Fruit fly (Drosophila melanogaster) whole organism, embryonic: Measurements from ENCODE around the gene fry.
A peak's percentile ranks its signal among the peaks of the same experiment; 100 is the strongest.

ENCODE experiments used
- Asciz ChIP-seq: fragments of 200-800 bp; sonication (Bioruptor generic); optimal IDR thresholded peaks from 2 replicates; lab custom pipeline; 2017; ENCODE audit warnings: missing biosample characterization, mild to moderate bottlenecking, missing genetic modification characterization, missing genetic modification reagents
- B-H2 ChIP-seq: fragments of 200-800 bp; sonication (Bioruptor generic); optimal IDR thresholded peaks from 2 replicates; lab custom pipeline; 2018; ENCODE audit warnings: missing biosample characterization, mild to moderate bottlenecking, missing genetic modification characterization
- CG11504 ChIP-seq: fragments of 200-800 bp; sonication (Bioruptor generic); optimal IDR thresholded peaks from 3 replicates; lab custom pipeline; 2019; ENCODE audit warnings: missing biosample characterization, mild to moderate bottlenecking, missing genetic modification characterization, moderate library complexity
- CG12942 ChIP-seq: fragments of 200-800 bp; sonication (Bioruptor generic); optimal IDR thresholded peaks from 3 replicates; lab custom pipeline; 2016; ENCODE audit warnings: missing biosample characterization, missing genetic modification characterization
- CG1647 ChIP-seq: fragments of 200-800 bp; sonication (Bioruptor generic); optimal IDR thresholded peaks from 3 replicates; lab custom pipeline; 2016; ENCODE audit warnings: missing biosample characterization, missing genetic modification characterization
- CG16863 ChIP-seq: fragments of 200-800 bp; sonication (Bioruptor generic); optimal IDR thresholded peaks from 3 replicates; lab custom pipeline; 2016; ENCODE audit warnings: missing biosample characterization, missing genetic modification characterization
- CG17186 ChIP-seq: fragments of 200-800 bp; sonication (Bioruptor generic); optimal IDR thresholded peaks from 3 replicates; lab custom pipeline; 2017; ENCODE audit warnings: missing biosample characterization, missing genetic modification reagents, missing genetic modification characterization
- CG17328 ChIP-seq: fragments of 200-800 bp; sonication (Bioruptor generic); IDR thresholded peaks from 2 replicates; pipeline ENCODE4 v1.3.6; 2022; ENCODE audit warnings: missing biosample characterization, missing genetic modification characterization
- CG17359 ChIP-seq: fragments of 200-800 bp; sonication (Bioruptor generic); optimal IDR thresholded peaks from 3 replicates; lab custom pipeline; 2018; ENCODE audit warnings: missing biosample characterization, mild to moderate bottlenecking, missing genetic modification characterization, moderate library complexity
- CG18011 ChIP-seq: fragments of 200-800 bp; sonication (Bioruptor generic); optimal IDR thresholded peaks from 2 replicates; lab custom pipeline; 2017; ENCODE audit warnings: missing biosample characterization, missing genetic modification characterization, mild to moderate bottlenecking, moderate library complexity, missing genotype
- CG18599 ChIP-seq: fragments of 200-800 bp; sonication (Bioruptor generic); optimal IDR thresholded peaks from 3 replicates; lab custom pipeline; 2017; ENCODE audit warnings: missing biosample characterization, missing genetic modification characterization, mild to moderate bottlenecking, moderate library complexity, missing genetic modification reagents
- CG2129 ChIP-seq: fragments of 200-800 bp; sonication (Bioruptor generic); IDR thresholded peaks from 2 replicates; pipeline ENCODE4 v1.3.6; 2022; ENCODE audit warnings: missing biosample characterization, missing genetic modification characterization; ENCODE audit not compliant: partially characterized antibody
- CG4730 ChIP-seq: fragments of 200-800 bp; sonication (Bioruptor generic); IDR thresholded peaks from 2 replicates; pipeline ENCODE4 v1.3.6; 2022; ENCODE audit warnings: missing biosample characterization, missing genetic modification characterization
- CG5180 ChIP-seq: fragments of 200-800 bp; sonication (Bioruptor generic); optimal IDR thresholded peaks from 3 replicates; lab custom pipeline; 2017; ENCODE audit warnings: missing biosample characterization, missing genetic modification characterization, mild to moderate bottlenecking, moderate library complexity, missing genetic modification reagents
- CG6765 ChIP-seq: fragments of 200-800 bp; sonication (Bioruptor generic); optimal IDR thresholded peaks from 3 replicates; lab custom pipeline; 2017; ENCODE audit warnings: missing biosample characterization, mild to moderate bottlenecking, missing genetic modification characterization
- CG7928 ChIP-seq: fragments of 200-800 bp; sonication (Bioruptor generic); optimal IDR thresholded peaks from 2 replicates; lab custom pipeline; 2017; ENCODE audit warnings: missing biosample characterization, mild to moderate bottlenecking, missing genetic modification characterization
- CG8944 ChIP-seq: fragments of 200-800 bp; sonication (Bioruptor generic); optimal IDR thresholded peaks from 3 replicates; lab custom pipeline; 2016; ENCODE audit warnings: missing biosample characterization, missing genetic modification characterization
- CrebB ChIP-seq: fragments of 200-800 bp; sonication (Bioruptor generic); optimal IDR thresholded peaks from 3 replicates; lab custom pipeline; 2018; ENCODE audit warnings: missing biosample characterization, mild to moderate bottlenecking, missing genetic modification characterization
- Drgx ChIP-seq: fragments of 200-800 bp; sonication (Bioruptor generic); IDR thresholded peaks from 2 replicates; pipeline ENCODE4 v1.3.6; 2022; ENCODE audit warnings: missing biosample characterization, missing genetic modification characterization
- E2f2 ChIP-seq: fragments of 200-800 bp; sonication (Bioruptor generic); IDR thresholded peaks from 2 replicates; pipeline ENCODE4 v1.3.6; 2022; ENCODE audit warnings: missing biosample characterization, missing genetic modification characterization
- Ets97D ChIP-seq: fragments of 200-800 bp; sonication (Bioruptor generic); optimal IDR thresholded peaks from 3 replicates; lab custom pipeline; 2016; ENCODE audit warnings: missing biosample characterization, missing genetic modification characterization
- Fer3 ChIP-seq: fragments of 200-800 bp; sonication (Bioruptor generic); optimal IDR thresholded peaks from 2 replicates; lab custom pipeline; 2018; ENCODE audit warnings: missing biosample characterization, mild to moderate bottlenecking, missing genetic modification characterization, moderate library complexity
- H15 ChIP-seq: fragments of 200-800 bp; sonication (Bioruptor generic); IDR thresholded peaks from 3 replicates; pipeline ENCODE4 v1.3.6; 2022; ENCODE audit warnings: missing biosample characterization, missing genetic modification characterization
- Hand ChIP-seq: fragments of 200-800 bp; sonication (Bioruptor generic); optimal IDR thresholded peaks from 2 replicates; lab custom pipeline; 2017; ENCODE audit warnings: mild to moderate bottlenecking, missing biosample characterization, missing genetic modification reagents, missing genetic modification characterization
- Hey ChIP-seq: fragments of 200-800 bp; sonication (Bioruptor generic); optimal IDR thresholded peaks from 3 replicates; lab custom pipeline; 2018; ENCODE audit warnings: missing biosample characterization, mild to moderate bottlenecking, missing genetic modification characterization
- Mad ChIP-seq: fragments of 200-800 bp; sonication (Bioruptor generic); optimal IDR thresholded peaks from 2 replicates; lab custom pipeline; 2016; ENCODE audit warnings: missing biosample characterization, missing genetic modification characterization
- Poxn ChIP-seq: fragments of 200-800 bp; sonication (Bioruptor generic); IDR thresholded peaks from 2 replicates; pipeline ENCODE4 v1.3.6; 2022; ENCODE audit warnings: missing biosample characterization, missing genetic modification characterization
- Ptx1 ChIP-seq: fragments of 200-800 bp; sonication (Bioruptor generic); IDR thresholded peaks from 2 replicates; pipeline ENCODE4 v1.3.6; 2022; ENCODE audit warnings: missing biosample characterization, missing genetic modification characterization
- Sry-δ ChIP-seq: fragments of 200-800 bp; sonication (Bioruptor generic); optimal IDR thresholded peaks from 2 replicates; lab custom pipeline; 2016; ENCODE audit warnings: missing biosample characterization, missing genetic modification characterization
- cg ChIP-seq: fragments of 200-800 bp; sonication (Bioruptor generic); optimal IDR thresholded peaks from 3 replicates; lab custom pipeline; 2019; ENCODE audit warnings: missing biosample characterization, mild to moderate bottlenecking, missing genetic modification characterization, moderate library complexity
- chif ChIP-seq, 2 experiments: fragments of 200-800 bp; sonication (Bioruptor generic); optimal IDR thresholded peaks; 3 replicates each; lab custom pipeline; 2016; ENCODE audit warnings: missing biosample characterization in 2 of 2, missing genetic modification characterization in 2 of 2
- croc ChIP-seq: fragments of 200-800 bp; sonication (Bioruptor generic); conservative IDR thresholded peaks from 3 replicates; pipeline ENCODE4 v1.3.6; 2022; ENCODE audit warnings: missing biosample characterization, missing genetic modification characterization
- fd96Cb ChIP-seq: fragments of 200-800 bp; sonication (Bioruptor generic); optimal IDR thresholded peaks from 2 replicates; lab custom pipeline; 2018; ENCODE audit warnings: missing biosample characterization, mild to moderate bottlenecking, missing genetic modification characterization, moderate library complexity
- gcm ChIP-seq: fragments of 200-800 bp; sonication (Bioruptor generic); optimal IDR thresholded peaks from 2 replicates; lab custom pipeline; 2019; ENCODE audit warnings: missing biosample characterization, mild to moderate bottlenecking, missing genetic modification characterization, moderate library complexity
- ham ChIP-seq: fragments of 200-800 bp; sonication (Bioruptor generic); IDR thresholded peaks from 2 replicates; pipeline ENCODE4 v1.3.6; 2022; ENCODE audit warnings: missing biosample characterization, missing genetic modification characterization
- klu ChIP-seq: fragments of 200-800 bp; sonication (Bioruptor generic); IDR thresholded peaks from 2 replicates; pipeline ENCODE4 v1.3.6; 2022; ENCODE audit warnings: missing biosample characterization, missing genetic modification characterization
- luna ChIP-seq: fragments of 200-800 bp; sonication (Bioruptor generic); optimal IDR thresholded peaks from 2 replicates; lab custom pipeline; 2016; ENCODE audit warnings: missing biosample characterization, missing genetic modification characterization
- mam ChIP-seq: fragments of 200-800 bp; sonication (Bioruptor generic); optimal IDR thresholded peaks from 3 replicates; lab custom pipeline; 2016; ENCODE audit warnings: missing biosample characterization, missing genetic modification characterization
- pan ChIP-seq, 4 experiments: fragments of >200 bp in 3 of 4; fragments of 200-800 bp in 1 of 4; sonication (Bioruptor generic) in 1 of 4; optimal IDR thresholded peaks in 3 of 4; IDR thresholded peaks in 1 of 4; 2 replicates each; pipeline versions ENCODE4 v1.3.6 to Lab custom; 2017 to 2022; ENCODE audit warnings: missing biosample characterization in 2 of 4, missing genetic modification characterization in 2 of 4, mixed read lengths in 1 of 4
- peb ChIP-seq: fragments of 200-800 bp; sonication (Bioruptor generic); IDR thresholded peaks from 2 replicates; pipeline ENCODE4 v1.3.6; 2022; ENCODE audit warnings: missing biosample characterization, missing genetic modification characterization
- pros ChIP-seq: fragments of 200-800 bp; sonication (Bioruptor generic); optimal IDR thresholded peaks from 3 replicates; lab custom pipeline; 2019; ENCODE audit warnings: missing biosample characterization, mild to moderate bottlenecking, missing genetic modification characterization, moderate library complexity
- pum ChIP-seq: fragments of 200-800 bp; sonication (Bioruptor generic); optimal IDR thresholded peaks from 2 replicates; lab custom pipeline; 2016; ENCODE audit warnings: missing biosample characterization, missing genetic modification characterization
- run ChIP-seq: fragments of 200-800 bp; sonication (Bioruptor generic); optimal IDR thresholded peaks from 3 replicates; lab custom pipeline; 2018; ENCODE audit warnings: missing biosample characterization, mild to moderate bottlenecking, missing genetic modification characterization
- sna ChIP-seq: fragments of 200-800 bp; sonication (Bioruptor generic); IDR thresholded peaks from 2 replicates; pipeline ENCODE4 v1.3.6; 2022; ENCODE audit warnings: missing biosample characterization, missing genetic modification characterization; ENCODE audit not compliant: partially characterized antibody
- tap ChIP-seq: fragments of 200-800 bp; optimal IDR thresholded peaks from 3 replicates; lab custom pipeline; 2019; ENCODE audit warnings: missing biosample characterization, mild to moderate bottlenecking, missing genetic modification characterization, moderate library complexity
- tll ChIP-seq, 2 experiments: fragments of 200-800 bp in 1 of 2; fragments of >200 bp in 1 of 2; sonication (Bioruptor generic) in 1 of 2; optimal IDR thresholded peaks; 2 replicates each; lab custom pipeline; 2017 to 2019; ENCODE audit warnings: missing biosample characterization in 2 of 2, missing genetic modification characterization in 2 of 2, mild to moderate bottlenecking in 1 of 2, moderate library complexity in 1 of 2
- trem ChIP-seq: fragments of 200-800 bp; optimal IDR thresholded peaks from 3 replicates; lab custom pipeline; 2019; ENCODE audit warnings: missing biosample characterization, mild to moderate bottlenecking, missing genetic modification characterization, moderate library complexity
- z ChIP-seq: fragments of 200-800 bp; sonication (Bioruptor generic); IDR thresholded peaks from 3 replicates; pipeline ENCODE4 v1.3.6; 2022; ENCODE audit warnings: missing biosample characterization, missing genetic modification characterization

The fry gene

dm6 chr3L:9713828-9714536, 35.1 kb upstream of the fry start, which contains the start of gene vsg (continued):
- TF ChIP-seq Ets97D (peak; percentile 29), CG17359 (tag; lab: Kevin White, UChicago) (peak; percentile 71), H15 (GFP tag; lab: Robert Waterston, UW) (peak; percentile 59; the same call in 2 of the 3 replicates), CG18599 (GFP tag; lab: Kevin White, UChicago) (peak; percentile 78), klu (peak; percentile 70), Sry-δ (GFP tag; lab: Kevin White, UChicago) (peak; percentile 65), run (tag; lab: Kevin White, UChicago) (peak; percentile 32), CG12942 (GFP tag; lab: Kevin White, UChicago) (peak; percentile 75), CG11504 (tag; lab: Kevin White, UChicago) (peak; percentile 89), CG1647 (GFP tag; lab: Kevin White, UChicago) (peak; percentile 27), pros (peak; percentile 17), CrebB (tag; lab: Kevin White, UChicago) (peak; percentile 6), CG5180 (peak; percentile 35), CG8944 (GFP tag; lab: Kevin White, UChicago) (no peak), mam (GFP tag; lab: Kevin White, UChicago) (peak; percentile 68), luna (GFP tag; lab: Kevin White, UChicago) (no peak), CG2129 (GFP tag; lab: Robert Waterston, UW) (peak; percentile 57; the same call in 1 of the 2 replicates), CG18011 (GFP tag; lab: Kevin White, UChicago) (no peak), E2f2 (GFP tag; lab: Robert Waterston, UW) (0 out of 2 replicates have a peak, but pooled peaks have one; percentile 31), Fer3 (tag; lab: Kevin White, UChicago) (peak; percentile 66), CG16863 (peak; percentile 74), pum (peak; percentile 13), cg (no peak), tll (GFP tag; optimal IDR thresholded peaks at IDR 0.05; lab: Kevin White, UChicago) (no peak), chif (GFP tag; optimal IDR thresholded peaks at IDR 0.05; lab: Kevin White, UChicago) (peak; percentile 7 to 61), CG6765 (GFP tag; lab: Kevin White, UChicago) (peak; percentile 64), sna (GFP tag; lab: Robert Waterston, UW) (peak; percentile 63), fd96Cb (tag; lab: Kevin White, UChicago) (peak; percentile 80), Mad (peak; percentile 8), ham (no peak), Drgx (GFP tag; lab: Robert Waterston, UW) (peak; percentile 36; the same call in 1 of the 2 replicates), croc (GFP tag; lab: Robert Waterston, UW) (peak; percentile 30; the same call in 2 of the 3 replicates), CG7928 (peak; percentile 92), peb (GFP tag; lab: Robert Waterston, UW) (0 out of 2 replicates have a peak, but pooled peaks have one; percentile 16), CG17186 (GFP tag; lab: Kevin White, UChicago) (no peak), B-H2 (peak; percentile 73), Poxn (GFP tag; lab: Robert Waterston, UW) (no peak), tap (tag; lab: Kevin White, UChicago) (peak; percentile 68), Asciz (GFP tag; lab: Kevin White, UChicago) (no peak), gcm (peak; percentile 48), CG4730 (GFP tag; lab: Robert Waterston, UW) (peak; percentile 57; the same call in 1 of the 2 replicates), Hand (GFP tag; lab: Kevin White, UChicago) (peak; percentile 31), z (no peak), trem (peak; percentile 76), Hey (tag; lab: Kevin White, UChicago) (peak; percentile 49), Ptx1 (GFP tag; lab: Robert Waterston, UW) (peak; percentile 79), CG17328 (GFP tag; lab: Robert Waterston, UW) (peak; percentile 55), pan (optimal IDR thresholded peaks at IDR 0.05; lab: Kevin White, UChicago) (no peak), pan (GFP tag; optimal IDR thresholded peaks at IDR 0.05 in 1 of 2, IDR thresholded peaks at IDR 0.05 in 1 of 2) (peak in 1 of 2 experiments; percentile 57)
